Worm (Caenorhabditis elegans) whole organism, young adult: ENCODE results near the gene cyh-1.
"Not testable (repeated sequence)": the region's sequence is repeated elsewhere in the genome, so short reads cannot be mapped to it uniquely, and the experiment has no call there.

ENCODE experiments used
- B0019.2 ChIP-seq: fragments of 200-800 bp; sonication (Bioruptor generic); conservative IDR thresholded peaks from 2 replicates; pipeline ENCODE4 v1.3.6; 2022; ENCODE audit warnings: missing genetic modification reagents, missing genetic modification characterization, missing compliant biosample characterization
- B0261.1 ChIP-seq: sonication (generic microtip); optimal IDR thresholded peaks from 2 replicates; lab custom pipeline; 2016; ENCODE audit warnings: mild to moderate bottlenecking, missing genetic modification characterization, moderate library complexity, missing compliant biosample characterization
- C06A6.2 ChIP-seq: fragments of 200-800 bp; sonication (Bioruptor generic); conservative IDR thresholded peaks from 2 replicates; pipeline ENCODE4 v1.3.6; 2022; ENCODE audit warnings: missing genetic modification characterization, missing compliant biosample characterization
- C17E4.6 ChIP-seq: fragments of 200-800 bp; sonication (Bioruptor generic); IDR thresholded peaks from 2 replicates; pipeline ENCODE4 v1.3.6; 2022; ENCODE audit warnings: missing genetic modification reagents, missing genetic modification characterization, missing compliant biosample characterization
- D2030.7 ChIP-seq: fragments of 200-800 bp; sonication (Bioruptor generic); IDR thresholded peaks from 2 replicates; pipeline ENCODE4 v1.3.6; 2022; ENCODE audit warnings: missing genetic modification reagents, missing genetic modification characterization, missing compliant biosample characterization
- F33H1.4 ChIP-seq: fragments of 200-800 bp; sonication (Bioruptor generic); IDR thresholded peaks from 2 replicates; pipeline ENCODE4 v1.3.6; 2022; ENCODE audit warnings: missing genetic modification reagents, missing genetic modification characterization, missing compliant biosample characterization
- K11D2.4 ChIP-seq: fragments of 200-800 bp; sonication (Bioruptor generic); IDR thresholded peaks from 2 replicates; pipeline ENCODE4 v1.3.6; 2022; ENCODE audit warnings: missing genetic modification reagents, missing genetic modification characterization, missing compliant biosample characterization
- Y67H2A.10 ChIP-seq: fragments of 200-800 bp; sonication (Bioruptor generic); conservative IDR thresholded peaks from 2 replicates; pipeline ENCODE4 v1.3.6; 2022; ENCODE audit warnings: missing genetic modification reagents, missing genetic modification characterization, missing compliant biosample characterization
- Y79H2A.3 ChIP-seq: fragments of 200-800 bp; sonication (Bioruptor generic); conservative IDR thresholded peaks from 2 replicates; pipeline ENCODE4 v1.3.6; 2022; ENCODE audit warnings: missing genetic modification reagents, missing genetic modification characterization, missing compliant biosample characterization
- ZK185.1 ChIP-seq: sonication (generic microtip); optimal IDR thresholded peaks from 2 replicates; lab custom pipeline; 2016; ENCODE audit warnings: mild to moderate bottlenecking, missing genetic modification characterization, missing compliant biosample characterization; ENCODE audit not compliant: poor library complexity, severe bottlenecking
- akir-1 ChIP-seq: fragments of 200-800 bp; sonication (Bioruptor generic); optimal IDR thresholded peaks from 2 replicates; lab custom pipeline; 2018; ENCODE audit warnings: mild to moderate bottlenecking, missing genetic modification characterization, moderate library complexity, missing compliant biosample characterization
- attf-3 ChIP-seq: fragments of 200-800 bp; sonication (Bioruptor generic); conservative IDR thresholded peaks from 2 replicates; pipeline ENCODE4 v1.3.6; 2022; ENCODE audit warnings: missing genetic modification reagents, missing genetic modification characterization, missing compliant biosample characterization
- attf-5 ChIP-seq: fragments of 200-800 bp; sonication (Bioruptor generic); optimal IDR thresholded peaks from 2 replicates; lab custom pipeline; 2018; ENCODE audit warnings: mild to moderate bottlenecking, missing genetic modification characterization, missing compliant biosample characterization
- cebp-1 ChIP-seq, 2 experiments: fragments of 200-800 bp in 1 of 2; sonication (Bioruptor generic) in 1 of 2; sonication (generic microtip) in 1 of 2; IDR thresholded peaks in 1 of 2; optimal IDR thresholded peaks in 1 of 2; 2 replicates each; pipeline versions ENCODE4 v1.3.6 to Lab custom; 2017 to 2022; ENCODE audit warnings: missing compliant biosample characterization in 2 of 2, missing genetic modification characterization in 2 of 2, mild to moderate bottlenecking in 1 of 2, missing genetic modification reagents in 1 of 2, moderate library complexity in 1 of 2
- ceh-100 ChIP-seq: fragments of 200-800 bp; sonication (Bioruptor generic); IDR thresholded peaks from 2 replicates; pipeline ENCODE4 v1.3.6; 2022; ENCODE audit warnings: missing genetic modification reagents, missing genetic modification characterization, missing compliant biosample characterization
- ceh-27 ChIP-seq: fragments of 200-800 bp; sonication (Bioruptor generic); optimal IDR thresholded peaks from 2 replicates; lab custom pipeline; 2018; ENCODE audit warnings: mild to moderate bottlenecking, missing genetic modification characterization, moderate library complexity, missing compliant biosample characterization
- ceh-91 ChIP-seq: fragments of 200-800 bp; sonication (Bioruptor generic); IDR thresholded peaks from 2 replicates; pipeline ENCODE4 v1.3.6; 2022; ENCODE audit warnings: missing genetic modification reagents, missing genetic modification characterization, missing compliant biosample characterization
- dox-1 ChIP-seq: fragments of 200-800 bp; sonication (Bioruptor generic); IDR thresholded peaks from 2 replicates; pipeline ENCODE4 v1.3.6; 2022; ENCODE audit warnings: missing genetic modification reagents, missing genetic modification characterization, missing compliant biosample characterization
- egl-18 ChIP-seq: fragments of 200-800 bp; sonication (Bioruptor generic); IDR thresholded peaks from 2 replicates; pipeline ENCODE4 v1.3.6; 2022; ENCODE audit warnings: missing genetic modification reagents, missing genetic modification characterization, missing compliant biosample characterization
- egl-44 ChIP-seq: fragments of 200-800 bp; sonication (Bioruptor generic); IDR thresholded peaks from 2 replicates; pipeline ENCODE4 v1.3.6; 2022; ENCODE audit warnings: missing genetic modification reagents, missing genetic modification characterization, missing compliant biosample characterization
- egrh-3 ChIP-seq: fragments of 200-800 bp; sonication (Bioruptor generic); IDR thresholded peaks from 2 replicates; pipeline ENCODE4 v1.3.6; 2022; ENCODE audit warnings: missing genetic modification reagents, missing genetic modification characterization, missing compliant biosample characterization
- ekl-4 ChIP-seq: fragments of 200-800 bp; sonication (Bioruptor generic); IDR thresholded peaks from 2 replicates; pipeline ENCODE4 v1.3.6; 2022; ENCODE audit warnings: missing genetic modification reagents, missing genetic modification characterization, missing compliant biosample characterization
- ets-4 ChIP-seq: fragments of 200-800 bp; sonication (Bioruptor generic); optimal IDR thresholded peaks from 2 replicates; lab custom pipeline; 2018; ENCODE audit warnings: mild to moderate bottlenecking, missing genetic modification characterization, missing compliant biosample characterization
- hlh-26 ChIP-seq: fragments of 200-800 bp; sonication (Bioruptor generic); conservative IDR thresholded peaks from 2 replicates; pipeline ENCODE4 v1.3.6; 2022; ENCODE audit warnings: missing genetic modification reagents, missing genetic modification characterization, missing compliant biosample characterization
- hmg-1.2 ChIP-seq: fragments of 200-800 bp; sonication (Bioruptor generic); IDR thresholded peaks from 2 replicates; pipeline ENCODE4 v1.3.6; 2022; ENCODE audit warnings: missing genetic modification reagents, missing genetic modification characterization, missing compliant biosample characterization
- let-526 ChIP-seq: fragments of 200-800 bp; sonication (Bioruptor generic); IDR thresholded peaks from 2 replicates; pipeline ENCODE4 v1.3.6; 2022; ENCODE audit warnings: missing genetic modification reagents, missing genetic modification characterization, missing compliant biosample characterization
- lin-35 ChIP-seq, 3 experiments: fragments of 150-350 bp in 2 of 3; sonication (generic microtip) in 1 of 3; optimal IDR thresholded peaks; 2 replicates each; lab custom pipeline; 2014 to 2018; ENCODE audit warnings: missing biosample characterization in 3 of 3, missing genetic modification characterization in 3 of 3, missing genetic modification reagents in 3 of 3
- lin-40 ChIP-seq: sonication (generic microtip); optimal IDR thresholded peaks from 2 replicates; lab custom pipeline; 2016; ENCODE audit warnings: missing genetic modification characterization, mild to moderate bottlenecking, missing compliant biosample characterization, missing genotype, missing genetic modification reagents
- lin-54 ChIP-seq: fragments of 200-800 bp; sonication (Bioruptor generic); optimal IDR thresholded peaks from 2 replicates; lab custom pipeline; 2018; ENCODE audit warnings: mild to moderate bottlenecking, missing genetic modification characterization, missing compliant biosample characterization
- lsl-1 ChIP-seq: fragments of 200-800 bp; sonication (Bioruptor generic); optimal IDR thresholded peaks from 2 replicates; lab custom pipeline; 2018; ENCODE audit warnings: mild to moderate bottlenecking, missing genetic modification characterization, moderate library complexity, missing compliant biosample characterization
- madf-10 ChIP-seq: sonication (generic microtip); optimal IDR thresholded peaks from 2 replicates; lab custom pipeline; 2016; ENCODE audit warnings: mild to moderate bottlenecking, missing genetic modification characterization, missing compliant biosample characterization
- madf-6 ChIP-seq: fragments of 200-800 bp; sonication (Bioruptor generic); IDR thresholded peaks from 2 replicates; pipeline ENCODE4 v1.3.6; 2022; ENCODE audit warnings: missing genetic modification reagents, missing genetic modification characterization, missing compliant biosample characterization
- madf-8 ChIP-seq: fragments of 200-800 bp; sonication (Bioruptor generic); conservative IDR thresholded peaks from 2 replicates; pipeline ENCODE4 v1.3.6; 2022; ENCODE audit warnings: missing genetic modification reagents, missing genetic modification characterization, missing compliant biosample characterization
- mcd-1 ChIP-seq: fragments of 200-800 bp; sonication (Bioruptor generic); IDR thresholded peaks from 2 replicates; pipeline ENCODE4 v1.3.6; 2022; ENCODE audit warnings: missing genetic modification reagents, missing genetic modification characterization, missing compliant biosample characterization
- nfya-2 ChIP-seq: fragments of 200-800 bp; sonication (Bioruptor generic); IDR thresholded peaks from 2 replicates; pipeline ENCODE4 v1.3.6; 2022; ENCODE audit warnings: missing genetic modification reagents, missing genetic modification characterization, missing compliant biosample characterization
- nfyb-1 ChIP-seq: fragments of 200-800 bp; sonication (Bioruptor generic); IDR thresholded peaks from 2 replicates; pipeline ENCODE4 v1.3.6; 2022; ENCODE audit warnings: missing genetic modification reagents, missing genetic modification characterization, missing compliant biosample characterization
- pbrm-1 ChIP-seq: fragments of 200-800 bp; sonication (Bioruptor generic); IDR thresholded peaks from 2 replicates; pipeline ENCODE4 v1.3.6; 2022; ENCODE audit warnings: missing genetic modification reagents, missing genetic modification characterization, missing compliant biosample characterization
- rcor-1 ChIP-seq: fragments of 200-800 bp; sonication (Bioruptor generic); IDR thresholded peaks from 2 replicates; pipeline ENCODE4 v1.3.6; 2022; ENCODE audit warnings: missing genetic modification reagents, missing genetic modification characterization, missing compliant biosample characterization
- sdz-38 ChIP-seq: sonication (generic microtip); optimal IDR thresholded peaks from 2 replicates; lab custom pipeline; 2016; ENCODE audit warnings: missing genotype, missing genetic modification characterization, missing compliant biosample characterization
- snpc-4 ChIP-seq, 5 experiments: fragments of 150-350 bp in 1 of 5; sonication (generic microtip) in 4 of 5; optimal IDR thresholded peaks; 2 replicates each; lab custom pipeline; 2014 to 2018; ENCODE audit warnings: missing genetic modification characterization in 5 of 5, missing biosample characterization in 3 of 5, antibody characterized with exemption in 2 of 5, mild to moderate bottlenecking in 2 of 5, missing compliant biosample characterization in 2 of 5, missing genotype in 2 of 5, moderate library complexity in 2 of 5, missing genetic modification reagents in 1 of 5
- tbp1 ChIP-seq: fragments of 200-800 bp; sonication (Bioruptor generic); optimal IDR thresholded peaks from 2 replicates; lab custom pipeline; 2018; ENCODE audit warnings: mild to moderate bottlenecking, missing genetic modification characterization, missing compliant biosample characterization
- tbx-9 ChIP-seq: sonication (generic microtip); optimal IDR thresholded peaks from 2 replicates; lab custom pipeline; 2016; ENCODE audit warnings: borderline replicate concordance, missing genetic modification characterization, inconsistent platforms, missing compliant biosample characterization
- zfh-2 ChIP-seq: fragments of 200-800 bp; sonication (Bioruptor generic); conservative IDR thresholded peaks from 2 replicates; pipeline ENCODE4 v1.3.6; 2022; ENCODE audit warnings: missing genetic modification reagents, missing genetic modification characterization, missing compliant biosample characterization
- ztf-22 ChIP-seq: fragments of 200-800 bp; sonication (Bioruptor generic); optimal IDR thresholded peaks from 2 replicates; lab custom pipeline; 2018; ENCODE audit warnings: mild to moderate bottlenecking, missing genetic modification characterization, moderate library complexity, missing compliant biosample characterization
- ztf-26 ChIP-seq: sonication (generic microtip); optimal IDR thresholded peaks from 2 replicates; lab custom pipeline; 2017; ENCODE audit warnings: missing genetic modification characterization, missing compliant biosample characterization
- ztf-6 ChIP-seq: fragments of 200-800 bp; sonication (Bioruptor generic); IDR thresholded peaks from 2 replicates; pipeline ENCODE4 v1.3.6; 2022; ENCODE audit warnings: missing genetic modification reagents, missing genetic modification characterization, missing compliant biosample characterization

cyh-1 gene

ce11 chrII:3523547-3523946 lies 18.7 kb downstream of the cyh-1 start:
- TF ChIP-seq lin-35 (GFP tag; optimal IDR thresholded peaks at IDR 0.05; lab: Kevin White, UChicago) (peak in 1 of 3 experiments; percentile 62), C06A6.2 (peak; percentile 81), F33H1.4 (peak; percentile 50; the same call in 1 of the 2 replicates), ceh-100 (GFP tag; lab: Robert Waterston, UW) (peak; percentile 68), hmg-1.2 (GFP tag; lab: Robert Waterston, UW) (peak; percentile 94), lin-54 (GFP tag; lab: Kevin White, UChicago) (peak; percentile 54), D2030.7 (GFP tag; lab: Robert Waterston, UW) (peak; percentile 62), lin-40 (peak; percentile 68), B0019.2 (GFP tag; lab: Robert Waterston, UW) (peak; percentile 51; the same call in 1 of the 2 replicates), lsl-1 (GFP tag; lab: Kevin White, UChicago) (peak; percentile 63), madf-6 (peak; percentile 52), B0261.1 (tag; lab: Kevin White, UChicago) (peak; percentile 42), ZK185.1 (tag; lab: Kevin White, UChicago) (peak; percentile 51), ekl-4 (GFP tag; lab: Robert Waterston, UW) (peak; percentile 60; the same call in 1 of the 2 replicates), cebp-1 (GFP tag; IDR thresholded peaks at IDR 0.05; lab: Robert Waterston, UW) (peak; percentile 58), cebp-1 (tag; optimal IDR thresholded peaks at IDR 0.05; lab: Kevin White, UChicago) (peak; percentile 62), attf-5 (GFP tag; lab: Kevin White, UChicago) (peak; percentile 79), ceh-27 (GFP tag; lab: Kevin White, UChicago) (peak; percentile 72), egrh-3 (GFP tag; lab: Robert Waterston, UW) (0 out of 2 replicates have a peak, but pooled peaks have one; percentile 17), tbp1 (GFP tag; lab: Kevin White, UChicago) (peak; percentile 47), snpc-4 (tag; optimal IDR thresholded peaks at IDR 0.05; lab: Kevin White, UChicago) (peak in 2 of 4 experiments; percentile 23 to 43), ceh-91 (GFP tag; lab: Robert Waterston, UW) (peak; percentile 38; the same call in 1 of the 2 replicates), pbrm-1 (GFP tag; lab: Robert Waterston, UW) (peak; percentile 74; the same call in 1 of the 2 replicates), attf-3 (GFP tag; lab: Robert Waterston, UW) (peak; percentile 71), let-526 (GFP tag; lab: Robert Waterston, UW) (peak; percentile 52; the same call in 1 of the 2 replicates), nfyb-1 (GFP tag; lab: Robert Waterston, UW) (peak; percentile 84), C17E4.6 (GFP tag; lab: Robert Waterston, UW) (0 out of 2 replicates have a peak, but pooled peaks have one; percentile 20), Y67H2A.10 (GFP tag; lab: Robert Waterston, UW) (0 out of 2 replicates have a peak, but pooled peaks have one; percentile 9), K11D2.4 (peak; percentile 90), rcor-1 (GFP tag; lab: Robert Waterston, UW) (peak; percentile 55), madf-8 (GFP tag; lab: Robert Waterston, UW) (0 out of 2 replicates have a peak, but pooled peaks have one; percentile 14), mcd-1 (GFP tag; lab: Robert Waterston, UW) (peak; percentile 96), egl-18 (peak; percentile 68; the same call in 1 of the 2 replicates), dox-1 (GFP tag; lab: Robert Waterston, UW) (peak; percentile 76), ztf-26 (tag; lab: Kevin White, UChicago) (peak; percentile 5)
- not testable (repeated sequence) for TF ChIP-seq snpc-4 (GFP tag; optimal IDR thresholded peaks at IDR 0.05; lab: Kevin White, UChicago)

- no peak for TF ChIP-seq sdz-38
- no peak for TF ChIP-seq tbx-9 (tag; lab: Kevin White, UChicago)
- TF ChIP-seq madf-10 (tag; lab: Kevin White, UChicago): no peak
- no peak for TF ChIP-seq ztf-6 (GFP tag; lab: Robert Waterston, UW)
- TF ChIP-seq egl-44: no peak
- TF ChIP-seq egl-18: no peak
- TF ChIP-seq ztf-22: no peak
- TF ChIP-seq ets-4 (GFP tag; lab: Kevin White, UChicago): no peak
- no peak for TF ChIP-seq Y79H2A.3 (GFP tag; lab: Robert Waterston, UW)
- TF ChIP-seq C17E4.6 (GFP tag; lab: Robert Waterston, UW): no peak
- TF ChIP-seq zfh-2 (GFP tag; lab: Robert Waterston, UW): no peak
- no peak for TF ChIP-seq nfya-2 (GFP tag; lab: Robert Waterston, UW)
- no peak for TF ChIP-seq hlh-26
- no peak for TF ChIP-seq akir-1
Measured at ce11 chrII:3524097-3524496, 19.3 kb downstream of the cyh-1 start, which contains the start of gene col-72. Gene col-72, minus strand, starts transcription at chrII:3524197.
